Fruit fly (Drosophila melanogaster): Measurements from ENCODE around the gene beta-Spec.

beta-Spec gene

DNA sequence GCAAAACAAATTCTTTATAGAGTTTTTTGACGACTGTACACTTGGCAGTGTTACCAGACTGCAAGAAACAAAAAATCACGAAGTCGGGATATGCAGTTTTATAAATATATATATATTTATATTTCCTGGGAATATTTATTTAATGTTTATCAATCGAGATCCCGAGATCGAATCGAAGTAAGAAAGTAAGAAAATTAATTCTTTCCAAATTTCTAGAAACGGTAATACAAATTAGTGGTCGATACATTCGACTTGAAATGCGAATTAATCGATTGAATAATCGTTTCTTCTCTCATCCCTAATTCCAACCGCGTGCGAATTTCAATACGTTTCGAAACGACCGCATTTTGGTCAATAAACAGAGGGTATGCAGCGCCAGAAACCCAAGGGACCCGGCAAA is 21.2 kb upstream of the beta-Spec start, which contains the start of the genes CG8289 and CG5800 (continued):
- TF ChIP-seq CG30403 (GFP tag; optimal IDR thresholded peaks at IDR 0.05): peak; percentile 17
- no peak for TF ChIP-seq pnt (GFP tag; optimal IDR thresholded peaks at IDR 0.05)
- TF ChIP-seq sima (GFP tag; optimal IDR thresholded peaks at IDR 0.05): no peak
- TF ChIP-seq crp (GFP tag; optimal IDR thresholded peaks at IDR 0.05): no peak
- TF ChIP-seq CG8388 (GFP tag; optimal IDR thresholded peaks at IDR 0.05): no peak
- TF ChIP-seq Sry-β (GFP tag; optimal IDR thresholded peaks at IDR 0.05): no peak
- no peak for TF ChIP-seq so (GFP tag; IDR thresholded peaks at IDR 0.05)
- no peak for TF ChIP-seq CG10209 (GFP tag; optimal IDR thresholded peaks at IDR 0.05)
- TF ChIP-seq dimm (GFP tag; IDR thresholded peaks at IDR 0.05): no peak
- no peak for TF ChIP-seq CG2875 (GFP tag; optimal IDR thresholded peaks at IDR 0.05)
- TF ChIP-seq ems (GFP tag; optimal IDR thresholded peaks at IDR 0.05): no peak
- no peak for TF ChIP-seq CG17328 (GFP tag; IDR thresholded peaks at IDR 0.05)
- TF ChIP-seq Lhr (GFP tag; optimal IDR thresholded peaks at IDR 0.05): no peak
- TF ChIP-seq fd3F (GFP tag; optimal IDR thresholded peaks at IDR 0.05): no peak
- peak; percentile 79 for TF ChIP-seq CG14710 (tag; optimal IDR thresholded peaks at IDR 0.05)
- TF ChIP-seq HmgD (GFP tag; optimal IDR thresholded peaks at IDR 0.05): no peak
- peak; percentile 49 for TF ChIP-seq nmo (GFP tag; optimal IDR thresholded peaks at IDR 0.05)
- peak; percentile 16; the same call in 1 of the 3 replicates for TF ChIP-seq zen2 (GFP tag; IDR thresholded peaks at IDR 0.05; ENCODE audit: partially characterized antibody)
- no peak for TF ChIP-seq Dek (tag; optimal IDR thresholded peaks at IDR 0.05)
- TF ChIP-seq gcm (GFP tag; optimal IDR thresholded peaks at IDR 0.05): no peak
- TF ChIP-seq psq (GFP tag; optimal IDR thresholded peaks at IDR 0.05): no peak
- peak; percentile 79 for TF ChIP-seq Sry-δ (GFP tag; optimal IDR thresholded peaks at IDR 0.05)
- TF ChIP-seq Xbp1 (GFP tag; optimal IDR thresholded peaks at IDR 0.05): peak; percentile 22
- peak; percentile 71 for TF ChIP-seq CG10267 (tag; optimal IDR thresholded peaks at IDR 0.05)
- no peak for TF ChIP-seq Asciz (GFP tag; optimal IDR thresholded peaks at IDR 0.05)
- no peak for TF ChIP-seq CG10431 (GFP tag; optimal IDR thresholded peaks at IDR 0.05)
- TF ChIP-seq Dp (GFP tag; optimal IDR thresholded peaks at IDR 0.05): peak; percentile 49
- no peak for TF ChIP-seq Ets65A (GFP tag)
- TF ChIP-seq CG4730 (GFP tag; IDR thresholded peaks at IDR 0.05): no peak
- TF ChIP-seq HmgZ (tag; optimal IDR thresholded peaks at IDR 0.05): peak; percentile 25
- TF ChIP-seq toy (GFP tag; IDR thresholded peaks at IDR 0.05): no peak
- peak in 1 of 2 experiments; percentile 2 for TF ChIP-seq dpn (GFP tag; optimal IDR thresholded peaks at IDR 0.05)
- TF ChIP-seq CG3065 (GFP tag; optimal IDR thresholded peaks at IDR 0.05): no peak
- TF ChIP-seq scrt (GFP tag; optimal IDR thresholded peaks at IDR 0.05): peak; percentile 64
- TF ChIP-seq CG10321 (GFP tag; IDR thresholded peaks at IDR 0.05): no peak
- no peak for TF ChIP-seq mam (GFP tag; optimal IDR thresholded peaks at IDR 0.05)
- TF ChIP-seq CG34224 (GFP tag; IDR thresholded peaks at IDR 0.05; ENCODE audit: partially characterized antibody): peak; percentile 69
- TF ChIP-seq CG15696 (tag; optimal IDR thresholded peaks at IDR 0.05): peak; percentile 20
- peak; percentile 39 for TF ChIP-seq CG30020 (tag; optimal IDR thresholded peaks at IDR 0.05)
- no peak for TF ChIP-seq ssp (GFP tag; IDR thresholded peaks at IDR 0.05)
- TF ChIP-seq CrebB (tag; optimal IDR thresholded peaks at IDR 0.05): no peak
- TF ChIP-seq Opbp (GFP tag; IDR thresholded peaks at IDR 0.05; ENCODE audit: partially characterized antibody): 0 out of 3 replicates have a peak, but pooled peaks have one; percentile 45
- 0 out of 3 replicates have a peak, but pooled peaks have one; percentile 14 for TF ChIP-seq hb (GFP tag; IDR thresholded peaks at IDR 0.05; ENCODE audit: partially characterized antibody)
- TF ChIP-seq sna (GFP tag; IDR thresholded peaks at IDR 0.05; ENCODE audit: partially characterized antibody): peak; percentile 59
- TF ChIP-seq CG9797 (GFP tag; optimal IDR thresholded peaks at IDR 0.05): peak; percentile 74
- TF ChIP-seq ken (GFP tag; IDR thresholded peaks at IDR 0.05): no peak
- TF ChIP-seq CG14965 (GFP tag; optimal IDR thresholded peaks at IDR 0.05; ENCODE audit: borderline replicate concordance): no peak
- peak; percentile 68 for TF ChIP-seq knrl (GFP tag; IDR thresholded peaks at IDR 0.05; ENCODE audit: partially characterized antibody)
- peak; percentile 4 for TF ChIP-seq tin (GFP tag; optimal IDR thresholded peaks at IDR 0.05)
- peak; percentile 92 for TF ChIP-seq CG11560 (tag; IDR thresholded peaks at IDR 0.05)
